Fruit fly (Drosophila melanogaster): Measurements from ENCODE around the gene CG12817.

The CG12817 gene

dm6 chr3R:10261800-10262199 is 37.3 kb upstream of the CG12817 start, which contains the start of the genes Sirt6 and pont (continued):
- no peak for TF ChIP-seq D (optimal IDR thresholded peaks at IDR 0.05)
- peak; percentile 91 for TF ChIP-seq D (GFP tag; optimal IDR thresholded peaks at IDR 0.05)
- no peak for TF ChIP-seq gce (GFP tag; IDR thresholded peaks at IDR 0.05)
- no peak for TF ChIP-seq ssp (GFP tag; IDR thresholded peaks at IDR 0.05)
- TF ChIP-seq Sin3A (optimal IDR thresholded peaks at IDR 0.05), result no peak
- TF ChIP-seq CG6854 (GFP tag; optimal IDR thresholded peaks at IDR 0.05), result peak; percentile 79
- no peak for TF ChIP-seq Tbp (GFP tag; optimal IDR thresholded peaks at IDR 0.05)
- TF ChIP-seq ERR (GFP tag; optimal IDR thresholded peaks at IDR 0.05), result peak; percentile 5
- TF ChIP-seq CG12219 (GFP tag; optimal IDR thresholded peaks at IDR 0.05), result peak; percentile 77
- peak; percentile 83 for TF ChIP-seq onecut (GFP tag; IDR thresholded peaks at IDR 0.05)
- no peak for TF ChIP-seq CG31224 (GFP tag; IDR thresholded peaks at IDR 0.05)
- peak; percentile 92 for TF ChIP-seq sens (GFP tag)
- no peak for TF ChIP-seq Adf1 (GFP tag; IDR thresholded peaks at IDR 0.05)
- no peak for TF ChIP-seq CG17612 (GFP tag; IDR thresholded peaks at IDR 0.05)
- peak; percentile 33 for TF ChIP-seq CG1647 (GFP tag; optimal IDR thresholded peaks at IDR 0.05)
- TF ChIP-seq CG3407 (GFP tag; optimal IDR thresholded peaks at IDR 0.05), result peak; percentile 89
- peak; percentile 94 for TF ChIP-seq CG10147 (GFP tag; optimal IDR thresholded peaks at IDR 0.05)
- TF ChIP-seq YL-1 (GFP tag; optimal IDR thresholded peaks at IDR 0.05), result peak; percentile 90
- TF ChIP-seq ewg (GFP tag; optimal IDR thresholded peaks at IDR 0.05), result peak; percentile 88
- TF ChIP-seq Med (GFP tag), result peak; percentile 91
- peak; percentile 71 for TF ChIP-seq mam (GFP tag; optimal IDR thresholded peaks at IDR 0.05)
- TF ChIP-seq tin (GFP tag; optimal IDR thresholded peaks at IDR 0.05), result peak; percentile 91
- TF ChIP-seq wor (GFP tag; IDR thresholded peaks at IDR 0.05), result no peak
- peak; percentile 66 for TF ChIP-seq jing (GFP tag; optimal IDR thresholded peaks at IDR 0.05)
- no peak for TF ChIP-seq bbx (GFP tag; IDR thresholded peaks at IDR 0.05; ENCODE audit: partially characterized antibody)
- peak; percentile 92 for TF ChIP-seq nerfin-1 (tag; optimal IDR thresholded peaks at IDR 0.05)
- peak; percentile 99 for TF ChIP-seq nmo (GFP tag; optimal IDR thresholded peaks at IDR 0.05)
- peak; percentile 96 for TF ChIP-seq CG13424 (tag; optimal IDR thresholded peaks at IDR 0.05)
- TF ChIP-seq luna (GFP tag; optimal IDR thresholded peaks at IDR 0.05), result no peak
- peak; percentile 88 for TF ChIP-seq CG10462 (GFP tag; optimal IDR thresholded peaks at IDR 0.05)
- TF ChIP-seq btn (GFP tag; optimal IDR thresholded peaks at IDR 0.05), result no peak
- peak; percentile 88 for TF ChIP-seq CG18764 (GFP tag; optimal IDR thresholded peaks at IDR 0.05)
- peak; percentile 98 for TF ChIP-seq CG17829 (tag; optimal IDR thresholded peaks at IDR 0.05)
- TF ChIP-seq chm (GFP tag; IDR thresholded peaks at IDR 0.05), result no peak
- TF ChIP-seq tx (GFP tag; optimal IDR thresholded peaks at IDR 0.05), result peak; percentile 22
- no peak for TF ChIP-seq zfh1 (GFP tag; IDR thresholded peaks at IDR 0.05)
- no peak for TF ChIP-seq Opbp (GFP tag; IDR thresholded peaks at IDR 0.05; ENCODE audit: partially characterized antibody)
- TF ChIP-seq twi (tag; optimal IDR thresholded peaks at IDR 0.05), result peak; percentile 95
- peak; percentile 79 for TF ChIP-seq bab2 (GFP tag; optimal IDR thresholded peaks at IDR 0.05)
- peak; percentile 53 for TF ChIP-seq CG12744 (GFP tag; optimal IDR thresholded peaks at IDR 0.05)
- TF ChIP-seq Dp (GFP tag; optimal IDR thresholded peaks at IDR 0.05), result peak; percentile 13
- TF ChIP-seq sisA (GFP tag; IDR thresholded peaks at IDR 0.05), result no peak
- peak; percentile 78 for TF ChIP-seq CG9797 (GFP tag; optimal IDR thresholded peaks at IDR 0.05)
- no peak for TF ChIP-seq CG31441 (GFP tag; IDR thresholded peaks at IDR 0.05)
- peak; percentile 51 for TF ChIP-seq CG12071 (GFP tag; optimal IDR thresholded peaks at IDR 0.05)
- no peak for TF ChIP-seq gsb (GFP tag; IDR thresholded peaks at IDR 0.05)
- TF ChIP-seq lov (optimal IDR thresholded peaks at IDR 0.05), result no peak
- TF ChIP-seq lov (GFP tag; IDR thresholded peaks at IDR 0.05), result no peak
- TF ChIP-seq CG4328 (GFP tag; optimal IDR thresholded peaks at IDR 0.05), result peak; percentile 33
- TF ChIP-seq CG12299 (tag; optimal IDR thresholded peaks at IDR 0.05), result peak; percentile 92
- TF ChIP-seq dm (GFP tag; optimal IDR thresholded peaks at IDR 0.05), result peak; percentile 49
- peak; percentile 95 for TF ChIP-seq CG15601 (tag; optimal IDR thresholded peaks at IDR 0.05)
- TF ChIP-seq z (GFP tag; IDR thresholded peaks at IDR 0.05), result no peak
- TF ChIP-seq pnt (GFP tag; optimal IDR thresholded peaks at IDR 0.05), result peak; percentile 48
